Fruit fly (Drosophila melanogaster) whole organism, embryonic: ENCODE data around the gene Hasp.

Experiments used
- Adf1 ChIP-seq: fragments of 200-800 bp; sonication (Bioruptor generic); IDR thresholded peaks from 2 replicates; pipeline ENCODE4 v1.3.6; 2022; ENCODE audit warnings: missing biosample characterization, missing genetic modification characterization
- Atf3 ChIP-seq: fragments of 200-800 bp; sonication (Bioruptor generic); optimal IDR thresholded peaks from 3 replicates; lab custom pipeline; 2016; ENCODE audit warnings: missing biosample characterization, missing genetic modification characterization
- Bdp1 ChIP-seq: fragments of 200-800 bp; sonication (Bioruptor generic); optimal IDR thresholded peaks from 3 replicates; lab custom pipeline; 2016; ENCODE audit warnings: missing biosample characterization, missing genetic modification characterization
- Blimp-1 ChIP-seq: fragments of 200-800 bp; sonication (Bioruptor generic); optimal IDR thresholded peaks from 3 replicates; lab custom pipeline; 2018; ENCODE audit warnings: missing biosample characterization, missing genetic modification characterization, mild to moderate bottlenecking, moderate library complexity, missing genetic modification reagents
- CG13775 ChIP-seq: fragments of 200-800 bp; sonication (Bioruptor generic); optimal IDR thresholded peaks from 3 replicates; lab custom pipeline; 2017; ENCODE audit warnings: missing biosample characterization, mild to moderate bottlenecking, missing genetic modification characterization
- CG15011 ChIP-seq: fragments of 200-800 bp; sonication (Bioruptor generic); optimal IDR thresholded peaks from 3 replicates; lab custom pipeline; 2018; ENCODE audit warnings: missing biosample characterization, mild to moderate bottlenecking, missing genetic modification characterization
- CG17361 ChIP-seq: fragments of 200-800 bp; sonication (Bioruptor generic); IDR thresholded peaks from 3 replicates; pipeline ENCODE4 v1.3.6; 2022; ENCODE audit warnings: missing biosample characterization, missing genetic modification characterization
- CG17802 ChIP-seq: fragments of 200-800 bp; sonication (Bioruptor generic); optimal IDR thresholded peaks from 2 replicates; lab custom pipeline; 2018; ENCODE audit warnings: missing biosample characterization, mild to moderate bottlenecking, missing genetic modification characterization, moderate library complexity
- CG18476 ChIP-seq: fragments of 200-800 bp; sonication (Bioruptor generic); optimal IDR thresholded peaks from 2 replicates; lab custom pipeline; 2016; ENCODE audit warnings: missing biosample characterization, mild to moderate bottlenecking, missing genetic modification characterization
- CG31224 ChIP-seq: fragments of 200-800 bp; sonication (Bioruptor generic); IDR thresholded peaks from 2 replicates; pipeline ENCODE4 v1.3.6; 2022; ENCODE audit warnings: missing biosample characterization, missing genetic modification characterization
- CG31365 ChIP-seq: fragments of 200-800 bp; sonication (Bioruptor generic); optimal IDR thresholded peaks from 2 replicates; lab custom pipeline; 2018; ENCODE audit warnings: missing biosample characterization, mild to moderate bottlenecking, missing genetic modification characterization
- CG33557 ChIP-seq: fragments of 200-800 bp; sonication (Bioruptor generic); optimal IDR thresholded peaks from 2 replicates; lab custom pipeline; 2019; ENCODE audit warnings: missing biosample characterization, mild to moderate bottlenecking, missing genetic modification characterization, moderate library complexity
- CG34376 ChIP-seq: fragments of 200-800 bp; sonication (Bioruptor generic); optimal IDR thresholded peaks from 2 replicates; lab custom pipeline; 2018; ENCODE audit warnings: missing biosample characterization, mild to moderate bottlenecking, missing genetic modification characterization
- CG3838 ChIP-seq: fragments of 200-800 bp; sonication (Bioruptor generic); optimal IDR thresholded peaks from 3 replicates; lab custom pipeline; 2016; ENCODE audit warnings: missing biosample characterization, missing genetic modification characterization
- CG6654 ChIP-seq: fragments of 200-800 bp; sonication (Bioruptor generic); optimal IDR thresholded peaks from 2 replicates; lab custom pipeline; 2017; ENCODE audit warnings: missing biosample characterization, mild to moderate bottlenecking, missing genetic modification characterization
- CG6813 ChIP-seq: fragments of 200-800 bp; sonication (Bioruptor generic); optimal IDR thresholded peaks from 2 replicates; lab custom pipeline; 2017; ENCODE audit warnings: missing biosample characterization, missing genetic modification characterization, mild to moderate bottlenecking, moderate library complexity, missing genetic modification reagents
- CG8290 ChIP-seq, 3 experiments: fragments of 200-800 bp; sonication (Bioruptor generic); optimal IDR thresholded peaks; 2 replicates each; lab custom pipeline; 2016 to 2019; ENCODE audit warnings: missing biosample characterization in 3 of 3, missing genetic modification characterization in 3 of 3, mild to moderate bottlenecking in 2 of 3, moderate library complexity in 1 of 3
- CG9817 ChIP-seq: fragments of 200-800 bp; sonication (Bioruptor generic); optimal IDR thresholded peaks from 2 replicates; lab custom pipeline; 2018; ENCODE audit warnings: missing biosample characterization, mild to moderate bottlenecking, missing genetic modification characterization, moderate library complexity
- CHES-1-like ChIP-seq: fragments of 200-800 bp; sonication (Bioruptor generic); optimal IDR thresholded peaks from 2 replicates; lab custom pipeline; 2016; ENCODE audit warnings: missing biosample characterization, missing genetic modification characterization
- CoRest ChIP-seq: fragments of 200-800 bp; sonication (Bioruptor generic); optimal IDR thresholded peaks from 3 replicates; lab custom pipeline; 2018; ENCODE audit warnings: missing biosample characterization, mild to moderate bottlenecking, missing genetic modification characterization, moderate library complexity
- D19B ChIP-seq: fragments of 200-800 bp; sonication (Bioruptor generic); optimal IDR thresholded peaks from 2 replicates; lab custom pipeline; 2017; ENCODE audit warnings: missing biosample characterization, mild to moderate bottlenecking, missing genetic modification characterization
- Dll ChIP-seq: fragments of 200-800 bp; sonication (Bioruptor generic); IDR thresholded peaks from 4 replicates; pipeline ENCODE4 v1.3.6; 2022; ENCODE audit warnings: missing biosample characterization, missing genetic modification characterization; ENCODE audit not compliant: partially characterized antibody
- E2f1 ChIP-seq: fragments of 200-800 bp; sonication (Bioruptor generic); IDR thresholded peaks from 2 replicates; pipeline ENCODE4 v1.3.6; 2022; ENCODE audit warnings: missing biosample characterization, missing genetic modification characterization
- E2f2 ChIP-seq: fragments of 200-800 bp; sonication (Bioruptor generic); IDR thresholded peaks from 2 replicates; pipeline ENCODE4 v1.3.6; 2022; ENCODE audit warnings: missing biosample characterization, missing genetic modification characterization
- GATAe ChIP-seq: fragments of 200-800 bp; sonication (Bioruptor generic); conservative IDR thresholded peaks from 2 replicates; pipeline ENCODE4 v1.3.6; 2022; ENCODE audit warnings: missing biosample characterization, missing genetic modification characterization
- HLH3B ChIP-seq: fragments of 200-800 bp; sonication (Bioruptor generic); IDR thresholded peaks from 2 replicates; pipeline ENCODE4 v1.3.6; 2022; ENCODE audit warnings: missing biosample characterization, missing genetic modification characterization
- Meics ChIP-seq: fragments of 200-800 bp; sonication (Bioruptor generic); optimal IDR thresholded peaks from 2 replicates; lab custom pipeline; 2017; ENCODE audit warnings: missing biosample characterization, mild to moderate bottlenecking, missing genetic modification characterization
- Myb ChIP-seq: fragments of 200-800 bp; sonication (Bioruptor generic); optimal IDR thresholded peaks from 2 replicates; lab custom pipeline; 2016; ENCODE audit warnings: missing biosample characterization, missing genetic modification characterization
- Oli ChIP-seq: fragments of 200-800 bp; sonication (Bioruptor generic); optimal IDR thresholded peaks from 2 replicates; lab custom pipeline; 2018; ENCODE audit warnings: missing biosample characterization, mild to moderate bottlenecking, missing genetic modification characterization, moderate library complexity
- Optix ChIP-seq: fragments of 200-800 bp; sonication (Bioruptor generic); IDR thresholded peaks from 3 replicates; pipeline ENCODE4 v1.3.6; 2022; ENCODE audit warnings: missing biosample characterization, missing genetic modification characterization
- Poxn ChIP-seq: fragments of 200-800 bp; sonication (Bioruptor generic); IDR thresholded peaks from 2 replicates; pipeline ENCODE4 v1.3.6; 2022; ENCODE audit warnings: missing biosample characterization, missing genetic modification characterization
- Sry-β ChIP-seq: fragments of 200-800 bp; sonication (Bioruptor generic); optimal IDR thresholded peaks from 2 replicates; lab custom pipeline; 2018; ENCODE audit warnings: missing biosample characterization, mild to moderate bottlenecking, missing genetic modification characterization, moderate library complexity
- Usf ChIP-seq: fragments of 200-800 bp; sonication (Bioruptor generic); optimal IDR thresholded peaks from 2 replicates; lab custom pipeline; 2017; ENCODE audit warnings: missing genotype, missing biosample characterization, missing genetic modification characterization
- amos ChIP-seq: fragments of 200-800 bp; sonication (Bioruptor generic); IDR thresholded peaks from 2 replicates; pipeline ENCODE4 v1.3.6; 2022; ENCODE audit warnings: missing biosample characterization, missing genetic modification characterization; ENCODE audit not compliant: partially characterized antibody
- bab2 ChIP-seq: fragments of 200-800 bp; sonication (Bioruptor generic); optimal IDR thresholded peaks from 2 replicates; lab custom pipeline; 2016; ENCODE audit warnings: missing biosample characterization, missing genetic modification characterization
- bbx ChIP-seq: fragments of 200-800 bp; sonication (Bioruptor generic); IDR thresholded peaks from 2 replicates; pipeline ENCODE4 v1.3.6; 2022; ENCODE audit warnings: missing biosample characterization, missing genetic modification characterization; ENCODE audit not compliant: partially characterized antibody
- cato ChIP-seq: fragments of 200-800 bp; sonication (Bioruptor generic); optimal IDR thresholded peaks from 2 replicates; lab custom pipeline; 2016; ENCODE audit warnings: missing biosample characterization, missing genetic modification characterization, borderline replicate concordance
- chif ChIP-seq, 2 experiments: fragments of 200-800 bp; sonication (Bioruptor generic); optimal IDR thresholded peaks; 3 replicates each; lab custom pipeline; 2016; ENCODE audit warnings: missing biosample characterization in 2 of 2, missing genetic modification characterization in 2 of 2
- chm ChIP-seq: fragments of 200-800 bp; sonication (Bioruptor generic); IDR thresholded peaks from 2 replicates; pipeline ENCODE4 v1.3.6; 2022; ENCODE audit warnings: missing biosample characterization, missing genetic modification characterization
- emc ChIP-seq: fragments of 200-800 bp; sonication (Bioruptor generic); optimal IDR thresholded peaks from 2 replicates; lab custom pipeline; 2016; ENCODE audit warnings: missing biosample characterization, missing genetic modification characterization
- ems ChIP-seq: fragments of 200-800 bp; sonication (Bioruptor generic); optimal IDR thresholded peaks from 3 replicates; lab custom pipeline; 2016; ENCODE audit warnings: missing biosample characterization, missing genetic modification characterization
- nom ChIP-seq: fragments of 200-800 bp; sonication (Bioruptor generic); optimal IDR thresholded peaks from 2 replicates; lab custom pipeline; 2017; ENCODE audit warnings: missing biosample characterization, missing genetic modification characterization, mild to moderate bottlenecking, moderate library complexity, missing genetic modification reagents
- odd ChIP-seq: fragments of 200-800 bp; sonication (Bioruptor generic); optimal IDR thresholded peaks from 2 replicates; lab custom pipeline; 2017; ENCODE audit warnings: missing biosample characterization, mild to moderate bottlenecking, missing genetic modification characterization
- sqz ChIP-seq: fragments of 200-800 bp; sonication (Bioruptor generic); optimal IDR thresholded peaks from 3 replicates; lab custom pipeline; 2018; ENCODE audit warnings: missing biosample characterization, mild to moderate bottlenecking, missing genetic modification characterization
- tll ChIP-seq, 2 experiments: fragments of 200-800 bp in 1 of 2; fragments of >200 bp in 1 of 2; sonication (Bioruptor generic) in 1 of 2; optimal IDR thresholded peaks; 2 replicates each; lab custom pipeline; 2017 to 2019; ENCODE audit warnings: missing biosample characterization in 2 of 2, missing genetic modification characterization in 2 of 2, mild to moderate bottlenecking in 1 of 2, moderate library complexity in 1 of 2
- trem ChIP-seq: fragments of 200-800 bp; optimal IDR thresholded peaks from 3 replicates; lab custom pipeline; 2019; ENCODE audit warnings: missing biosample characterization, mild to moderate bottlenecking, missing genetic modification characterization, moderate library complexity
- wor ChIP-seq: fragments of 200-800 bp; sonication (Bioruptor generic); IDR thresholded peaks from 2 replicates; pipeline ENCODE4 v1.3.6; 2022; ENCODE audit warnings: missing biosample characterization, missing genetic modification characterization
- yki ChIP-seq: fragments of >200 bp; optimal IDR thresholded peaks from 3 replicates; lab custom pipeline; 2018
- zf30C ChIP-seq: fragments of 200-800 bp; sonication (Bioruptor generic); optimal IDR thresholded peaks from 3 replicates; lab custom pipeline; 2018; ENCODE audit warnings: missing biosample characterization, mild to moderate bottlenecking, missing genetic modification characterization
- zfh1 ChIP-seq: fragments of 200-800 bp; sonication (Bioruptor generic); IDR thresholded peaks from 3 replicates; pipeline ENCODE4 v1.3.6; 2022; ENCODE audit warnings: missing biosample characterization, missing genetic modification characterization

Hasp gene

dm6 chr2L:19528308-19528707 is 11.3 kb upstream of the Hasp start (continued):
- TF ChIP-seq CG8290 (GFP tag; optimal IDR thresholded peaks at IDR 0.05; lab: Kevin White, UChicago) (peak; percentile 24), CG8290 (tag; optimal IDR thresholded peaks at IDR 0.05; lab: Kevin White, UChicago) (peak in 1 of 2 experiments; percentile 97), cato (GFP tag; lab: Kevin White, UChicago) (peak; percentile 79), CG33557 (GFP tag; lab: Kevin White, UChicago) (peak; percentile 27), CG17802 (tag; lab: Kevin White, UChicago) (peak; percentile 55), CG34376 (GFP tag; lab: Kevin White, UChicago) (peak; percentile 98), Myb (GFP tag; lab: Kevin White, UChicago) (peak; percentile 87), CG31224 (GFP tag; lab: Robert Waterston, UW) (peak; percentile 94), sqz (GFP tag; lab: Kevin White, UChicago) (no peak), chm (peak; percentile 94), emc (GFP tag; lab: Kevin White, UChicago) (peak; percentile 94), Sry-β (GFP tag; lab: Kevin White, UChicago) (no peak), chif (GFP tag; optimal IDR thresholded peaks at IDR 0.05; lab: Kevin White, UChicago) (peak; percentile 83 to 93), Atf3 (GFP tag; lab: Kevin White, UChicago) (peak; percentile 85), bab2 (GFP tag; lab: Kevin White, UChicago) (peak; percentile 97), bbx (GFP tag; lab: Robert Waterston, UW) (no peak), CG17361 (peak; percentile 88), CG6654 (peak; percentile 71), Poxn (GFP tag; lab: Robert Waterston, UW) (peak; percentile 96), E2f1 (GFP tag; lab: Robert Waterston, UW) (peak; percentile 95), E2f2 (GFP tag; lab: Robert Waterston, UW) (peak; percentile 80), nom (peak; percentile 86), yki (no peak), GATAe (GFP tag; lab: Robert Waterston, UW) (peak; percentile 95), D19B (GFP tag; lab: Kevin White, UChicago) (peak; percentile 93), Dll (no peak), CG6813 (GFP tag; lab: Kevin White, UChicago) (peak; percentile 95), amos (no peak), wor (GFP tag; lab: Robert Waterston, UW) (peak; percentile 80), CG9817 (tag; lab: Kevin White, UChicago) (peak; percentile 95), Meics (GFP tag; lab: Kevin White, UChicago) (peak; percentile 98), CG13775 (GFP tag; lab: Kevin White, UChicago) (peak; percentile 94), CoRest (peak; percentile 96), Optix (GFP tag; lab: Robert Waterston, UW) (peak; percentile 82), CG3838 (peak; percentile 79), tll (GFP tag; optimal IDR thresholded peaks at IDR 0.05; lab: Kevin White, UChicago) (no peak), trem (tag; lab: Kevin White, UChicago) (peak; percentile 50), Bdp1 (GFP tag; lab: Kevin White, UChicago) (peak; percentile 81), ems (GFP tag; lab: Kevin White, UChicago) (peak; percentile 96), zfh1 (GFP tag; lab: Robert Waterston, UW) (peak; percentile 93), zf30C (GFP tag; lab: Kevin White, UChicago) (no peak), HLH3B (GFP tag; lab: Robert Waterston, UW) (peak; percentile 95), Usf (GFP tag; lab: Kevin White, UChicago) (peak; percentile 94), Adf1 (GFP tag; lab: Robert Waterston, UW) (peak; percentile 90), CHES-1-like (GFP tag; lab: Kevin White, UChicago) (peak; percentile 97), Blimp-1 (GFP tag; lab: Kevin White, UChicago) (peak; percentile 82), CG31365 (tag; lab: Kevin White, UChicago) (peak; percentile 88), CG18476 (GFP tag; lab: Kevin White, UChicago) (peak; percentile 91), CG15011 (GFP tag; lab: Kevin White, UChicago) (peak; percentile 97), Oli (peak; percentile 92), odd (GFP tag; lab: Kevin White, UChicago) (peak; percentile 92)
